Worm (Caenorhabditis elegans): ENCODE measurements around the gene nra-1.

- TF ChIP-seq dmd-4 (tag; optimal IDR thresholded peaks at IDR 0.05; ENCODE audit: borderline replicate concordance), result no peak
- no peak for TF ChIP-seq madf-2 (tag; optimal IDR thresholded peaks at IDR 0.05)
- no peak for TF ChIP-seq che-1 (tag; optimal IDR thresholded peaks at IDR 0.05)
- TF ChIP-seq pax-1 (tag; optimal IDR thresholded peaks at IDR 0.05), result no peak
- no peak for TF ChIP-seq hlh-13 (GFP tag; optimal IDR thresholded peaks at IDR 0.05)
- no peak for TF ChIP-seq tbx-7 (tag; optimal IDR thresholded peaks at IDR 0.05)
Measured at ce11 chrIV:17293679-17294078, 9.7 kb upstream of the nra-1 start.

Measured in whole organism, late embryonic.